Worm (Caenorhabditis elegans): ENCODE measurements around the gene glo-4.

glo-4 gene

ce11 chrV:9243171-9243996 is at the start of gene glo-4 (continued):
- peak; percentile 71; the same call in 1 of the 2 replicates for TF ChIP-seq Y53G8AR.9 (GFP tag; conservative IDR thresholded peaks at IDR 0.05)
- no peak for TF ChIP-seq gei-17 (GFP tag; optimal IDR thresholded peaks at IDR 0.05)
- no peak for TF ChIP-seq F23B12.7 (tag; optimal IDR thresholded peaks at IDR 0.05; ENCODE audit: insufficient read depth)
- no peak for TF ChIP-seq Y53F4B.3 (GFP tag; IDR thresholded peaks at IDR 0.05)
- no peak for TF ChIP-seq lir-1 (GFP tag; conservative IDR thresholded peaks at IDR 0.05)
- TF ChIP-seq dpl-1 (GFP tag; optimal IDR thresholded peaks at IDR 0.05) = peak; percentile 56
- peak; percentile 73 for TF ChIP-seq madf-6 (GFP tag; IDR thresholded peaks at IDR 0.05)
- no peak for TF ChIP-seq F37B4.10 (GFP tag; IDR thresholded peaks at IDR 0.05)
- no peak for TF ChIP-seq snpc-3.4 (tag; optimal IDR thresholded peaks at IDR 0.05)
- TF ChIP-seq F39B2.1 (GFP tag; IDR thresholded peaks at IDR 0.05) = no peak
- TF ChIP-seq ccch-3 (GFP tag; optimal IDR thresholded peaks at IDR 0.05) = no peak

- TF ChIP-seq lin-40 (tag; optimal IDR thresholded peaks at IDR 0.05) (no peak), xnd-1 (tag; optimal IDR thresholded peaks at IDR 0.05) (no peak), lsy-27 (tag; optimal IDR thresholded peaks at IDR 0.05; ENCODE audit: borderline replicate concordance, insufficient read depth) (no peak), Y79H2A.3 (GFP tag; conservative IDR thresholded peaks at IDR 0.05) (no peak), hsf-1 (GFP tag; IDR thresholded peaks at IDR 0.05) (no peak), egl-18 (GFP tag; IDR thresholded peaks at IDR 0.05) (no peak), ZK185.1 (tag; optimal IDR thresholded peaks at IDR 0.05; ENCODE audit: poor library complexity, severe bottlenecking) (no peak)
These were observed 48.9 kb upstream of the glo-4 start, which contains the start of gene ZK682.7 for ce11 chrV:9291919-9292318. Gene ZK682.7 (minus strand): TSS chrV:9292165.

ce11 chrV:9287460-9287859 is 44.4 kb upstream of the glo-4 start, which contains the start of gene lron-2:
Gene lron-2 (minus strand): TSS chrV:9287560.
- TF ChIP-seq zfh-2 (GFP tag; conservative IDR thresholded peaks at IDR 0.05) (0 out of 2 replicates have a peak, but pooled peaks have one; percentile 27), hsf-1 (GFP tag; IDR thresholded peaks at IDR 0.05) (no peak)

DNA sequence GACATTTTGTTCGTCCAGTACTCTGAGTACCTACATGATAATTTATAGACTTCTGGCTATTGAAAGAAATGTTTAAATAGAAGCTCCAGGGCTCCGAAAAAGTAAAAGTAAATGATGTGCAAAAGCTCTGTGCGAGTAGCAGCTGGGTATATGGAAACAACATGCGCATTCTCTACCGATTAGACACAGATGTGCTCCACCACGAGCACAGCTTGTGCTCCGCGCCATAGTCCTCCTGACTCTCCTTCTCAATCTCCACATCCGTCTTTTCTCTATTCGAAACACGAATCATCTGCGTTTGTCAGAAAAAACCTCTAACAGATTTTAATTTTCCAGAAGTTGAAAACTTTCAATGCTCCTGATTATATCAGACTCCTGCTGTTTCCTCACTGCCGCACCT is 40.4 kb upstream of the glo-4 start:
- TF ChIP-seq F55B11.4 (tag; optimal IDR thresholded peaks at IDR 0.05; ENCODE audit: borderline replicate concordance, insufficient read depth) (no peak), F37B4.10 (GFP tag; IDR thresholded peaks at IDR 0.05) (no peak), madf-3 (GFP tag; IDR thresholded peaks at IDR 0.05) (no peak), gei-17 (GFP tag; optimal IDR thresholded peaks at IDR 0.05) (no peak), hsf-1 (GFP tag; IDR thresholded peaks at IDR 0.05) (no peak), nhr-27 (tag; optimal IDR thresholded peaks at IDR 0.05) (no peak), F52B5.7 (tag; optimal IDR thresholded peaks at IDR 0.05) (no peak), lsy-27 (tag; optimal IDR thresholded peaks at IDR 0.05; ENCODE audit: borderline replicate concordance, insufficient read depth) (no peak), snpc-4 (GFP tag; optimal IDR thresholded peaks at IDR 0.05) (no peak), snpc-4 (tag; optimal IDR thresholded peaks at IDR 0.05) (no peak), cebp-1 (GFP tag; IDR thresholded peaks at IDR 0.05) (no peak), cebp-1 (tag; optimal IDR thresholded peaks at IDR 0.05) (no peak), efl-1 (GFP tag; optimal IDR thresholded peaks at IDR 0.05) (no peak), ztf-25 (GFP tag; IDR thresholded peaks at IDR 0.05) (no peak), Y67H2A.10 (GFP tag; conservative IDR thresholded peaks at IDR 0.05) (no peak)

DNA sequence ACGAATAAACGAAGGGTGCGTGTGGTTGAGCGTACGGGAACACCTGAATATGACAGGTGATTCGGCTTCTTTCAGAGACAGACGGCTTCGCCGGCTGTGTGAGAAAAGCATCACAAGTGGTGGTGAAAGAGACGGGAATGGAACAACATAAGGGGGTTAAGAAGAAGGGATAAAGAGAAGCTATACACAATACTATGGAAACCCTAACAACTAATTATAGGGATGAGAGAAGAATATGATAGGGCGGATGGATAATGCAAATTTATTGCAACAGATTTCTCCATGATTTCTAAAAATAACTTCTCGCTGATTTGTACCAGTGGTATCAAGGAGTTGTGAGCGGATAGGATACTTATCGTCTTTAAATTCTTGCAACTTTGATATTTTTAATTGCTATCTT is 39.1 kb upstream of the glo-4 start, which contains the start of gene hlh-10:
Gene hlh-10, minus strand, starts transcription at position 101 of the 400 bp plus-strand sequence.
- TF ChIP-seq F57C9.4 (tag; optimal IDR thresholded peaks at IDR 0.05) (no peak), him-1 (tag; optimal IDR thresholded peaks at IDR 0.05) (no peak), chd-7 (tag; optimal IDR thresholded peaks at IDR 0.05) (no peak), pha-4 (tag; optimal IDR thresholded peaks at IDR 0.05) (no peak), attf-6 (GFP tag; IDR thresholded peaks at IDR 0.05) (no peak), F55B11.4 (tag; optimal IDR thresholded peaks at IDR 0.05; ENCODE audit: borderline replicate concordance, insufficient read depth) (no peak), fkh-3 (tag; optimal IDR thresholded peaks at IDR 0.05) (no peak)
